Worm (Caenorhabditis elegans) whole organism, mixed stage, embryonic: ENCODE measurements around the gene mup-2.

Source experiments
- M03D4.4 ChIP-seq: sonication (generic microtip); optimal IDR thresholded peaks from 2 replicates; lab custom pipeline; 2017; ENCODE audit warnings: mild to moderate bottlenecking, missing genetic modification characterization, missing compliant biosample characterization
- blmp-1 ChIP-seq: fragments of 150-350 bp; optimal IDR thresholded peaks from 2 replicates; lab custom pipeline; 2014; ENCODE audit warnings: missing biosample characterization, missing genetic modification characterization
- ceh-39 ChIP-seq: fragments of 150-350 bp; optimal IDR thresholded peaks from 2 replicates; lab custom pipeline; 2014; ENCODE audit warnings: missing biosample characterization, missing genetic modification characterization
- ceh-43 ChIP-seq: fragments of 200-800 bp; sonication (Bioruptor generic); optimal IDR thresholded peaks from 2 replicates; lab custom pipeline; 2018; ENCODE audit warnings: mild to moderate bottlenecking, missing genetic modification characterization, moderate library complexity, missing compliant biosample characterization
- ceh-83 ChIP-seq: fragments of 200-800 bp; sonication (Bioruptor generic); optimal IDR thresholded peaks from 2 replicates; lab custom pipeline; 2018; ENCODE audit warnings: mild to moderate bottlenecking, missing genetic modification characterization, missing compliant biosample characterization
- ces-1 ChIP-seq: fragments of 150-350 bp; optimal IDR thresholded peaks from 2 replicates; lab custom pipeline; 2014; ENCODE audit warnings: missing biosample characterization, missing genetic modification reagents, missing genetic modification characterization
- cnd-1 ChIP-seq: fragments of 200-800 bp; sonication (Bioruptor generic); optimal IDR thresholded peaks from 2 replicates; lab custom pipeline; 2018; ENCODE audit warnings: mild to moderate bottlenecking, missing genetic modification characterization, missing compliant biosample characterization
- drap-1 ChIP-seq: fragments of 200-800 bp; sonication (Bioruptor generic); optimal IDR thresholded peaks from 3 replicates; lab custom pipeline; 2018; ENCODE audit warnings: mild to moderate bottlenecking, missing genetic modification characterization, missing compliant biosample characterization
- elt-1 ChIP-seq: sonication (generic microtip); optimal IDR thresholded peaks from 2 replicates; lab custom pipeline; 2017; ENCODE audit warnings: missing genetic modification characterization, mild to moderate bottlenecking, missing compliant biosample characterization, antibody characterized with exemption, moderate library complexity, borderline replicate concordance; ENCODE audit not compliant: insufficient read depth
- elt-3 ChIP-seq: fragments of 150-350 bp; optimal IDR thresholded peaks from 2 replicates; lab custom pipeline; 2014; ENCODE audit warnings: missing biosample characterization, missing genetic modification characterization
- flh-1 ChIP-seq: fragments of 200-800 bp; sonication (Bioruptor generic); optimal IDR thresholded peaks from 2 replicates; lab custom pipeline; 2018; ENCODE audit warnings: mild to moderate bottlenecking, missing genetic modification characterization, moderate library complexity, missing compliant biosample characterization
- ham-2 ChIP-seq: fragments of 200-800 bp; sonication (Bioruptor generic); optimal IDR thresholded peaks from 2 replicates; lab custom pipeline; 2018; ENCODE audit warnings: mild to moderate bottlenecking, missing genetic modification characterization, missing compliant biosample characterization
- hlh-1 ChIP-seq: fragments of 150-350 bp; optimal IDR thresholded peaks from 2 replicates; lab custom pipeline; 2014; ENCODE audit warnings: missing biosample characterization, missing genetic modification reagents, missing genetic modification characterization
- lin-13 ChIP-seq: fragments of 150-350 bp; optimal IDR thresholded peaks from 2 replicates; lab custom pipeline; 2014; ENCODE audit warnings: missing biosample characterization, missing genetic modification characterization
- lin-32 ChIP-seq: fragments of 200-800 bp; sonication (Bioruptor generic); optimal IDR thresholded peaks from 2 replicates; lab custom pipeline; 2018; ENCODE audit warnings: mild to moderate bottlenecking, missing genetic modification characterization, missing compliant biosample characterization
- lsy-2 ChIP-seq: fragments of 150-350 bp; optimal IDR thresholded peaks from 2 replicates; lab custom pipeline; 2014; ENCODE audit warnings: missing biosample characterization, missing genetic modification characterization
- mab-5 ChIP-seq: fragments of 150-350 bp; optimal IDR thresholded peaks from 2 replicates; lab custom pipeline; 2014; ENCODE audit warnings: missing biosample characterization, missing genetic modification characterization
- mep-1 ChIP-seq: fragments of 150-350 bp; optimal IDR thresholded peaks from 2 replicates; lab custom pipeline; 2017; ENCODE audit warnings: missing biosample characterization, missing genetic modification reagents, missing genetic modification characterization, inconsistent platforms
- mls-2 ChIP-seq: sonication (generic microtip); optimal IDR thresholded peaks from 2 replicates; lab custom pipeline; 2016; ENCODE audit warnings: mild to moderate bottlenecking, missing genetic modification characterization, moderate library complexity, missing compliant biosample characterization
- nhr-12 ChIP-seq: fragments of 150-350 bp; optimal IDR thresholded peaks from 2 replicates; lab custom pipeline; 2014; ENCODE audit warnings: missing biosample characterization, missing genetic modification characterization
- nhr-2 ChIP-seq: fragments of 150-350 bp; optimal IDR thresholded peaks from 2 replicates; lab custom pipeline; 2014; ENCODE audit warnings: missing biosample characterization, missing genetic modification characterization
- nhr-28 ChIP-seq: fragments of 150-350 bp; optimal IDR thresholded peaks from 2 replicates; lab custom pipeline; 2014; ENCODE audit warnings: missing biosample characterization, missing genetic modification characterization
- nhr-76 ChIP-seq: sonication (generic microtip); optimal IDR thresholded peaks from 2 replicates; lab custom pipeline; 2017; ENCODE audit warnings: missing biosample characterization, missing genetic modification characterization
- pha-4 ChIP-seq: fragments of 150-350 bp; optimal IDR thresholded peaks from 2 replicates; lab custom pipeline; 2018; ENCODE audit warnings: missing biosample characterization, missing genetic modification reagents, missing genetic modification characterization
- sem-2 ChIP-seq: fragments of 200-800 bp; sonication (Bioruptor generic); optimal IDR thresholded peaks from 2 replicates; lab custom pipeline; 2018; ENCODE audit warnings: mild to moderate bottlenecking, missing genetic modification characterization, missing compliant biosample characterization
- sptf-1 ChIP-seq: sonication (generic microtip); optimal IDR thresholded peaks from 2 replicates; lab custom pipeline; 2017; ENCODE audit warnings: mild to moderate bottlenecking, missing genetic modification characterization, moderate library complexity, missing compliant biosample characterization
- tbx-8 ChIP-seq: fragments of 200-800 bp; sonication (Bioruptor generic); optimal IDR thresholded peaks from 2 replicates; lab custom pipeline; 2018; ENCODE audit warnings: mild to moderate bottlenecking, missing genetic modification characterization, moderate library complexity, missing compliant biosample characterization
- unc-120 ChIP-seq: sonication (generic microtip); optimal IDR thresholded peaks from 2 replicates; lab custom pipeline; 2017; ENCODE audit warnings: missing genetic modification characterization, missing compliant biosample characterization; ENCODE audit not compliant: poor library complexity, severe bottlenecking
- unc-39 ChIP-seq: fragments of 150-350 bp; optimal IDR thresholded peaks from 2 replicates; lab custom pipeline; 2014; ENCODE audit warnings: missing biosample characterization, missing genetic modification characterization
- unc-62 ChIP-seq: fragments of 150-350 bp; optimal IDR thresholded peaks from 2 replicates; lab custom pipeline; 2014; ENCODE audit warnings: missing biosample characterization, missing genetic modification reagents, missing genetic modification characterization
- zip-8 ChIP-seq: fragments of 150-350 bp; optimal IDR thresholded peaks from 2 replicates; lab custom pipeline; 2014; ENCODE audit warnings: missing biosample characterization, missing genetic modification characterization
- ztf-11 ChIP-seq: fragments of 150-350 bp; optimal IDR thresholded peaks from 2 replicates; lab custom pipeline; 2014; ENCODE audit warnings: missing biosample characterization, missing genetic modification characterization

The mup-2 gene

ce11 chrX:6377634-6378288 lies 32.3 kb downstream of the mup-2 start, which contains the start of gene lmp-1:
lmp-1 (minus strand) TSS chrX:6377684.
- TF ChIP-seq ceh-83 (GFP tag; lab: Kevin White, UChicago) (no peak), unc-39 (tag; lab: Kevin White, UChicago) (no peak), ceh-43 (GFP tag; lab: Kevin White, UChicago) (no peak), zip-8 (no peak), tbx-8 (GFP tag; lab: Kevin White, UChicago) (no peak), ces-1 (GFP tag; lab: Kevin White, UChicago) (no peak), hlh-1 (tag; lab: Kevin White, UChicago) (no peak), flh-1 (GFP tag; lab: Kevin White, UChicago) (no peak), ceh-39 (tag; lab: Kevin White, UChicago) (no peak), nhr-2 (tag; lab: Kevin White, UChicago) (no peak), sem-2 (no peak), mls-2 (tag; lab: Kevin White, UChicago) (no peak), blmp-1 (no peak), unc-120 (tag; lab: Kevin White, UChicago) (no peak)

- TF ChIP-seq mep-1 (no peak), M03D4.4 (tag; lab: Kevin White, UChicago) (no peak), lin-13 (no peak), mls-2 (tag; lab: Kevin White, UChicago) (no peak), blmp-1 (no peak), flh-1 (GFP tag; lab: Kevin White, UChicago) (no peak), pha-4 (tag; lab: Kevin White, UChicago) (no peak), lsy-2 (tag; lab: Kevin White, UChicago) (no peak), unc-62 (GFP tag; lab: Kevin White, UChicago) (no peak), ces-1 (GFP tag; lab: Kevin White, UChicago) (no peak), cnd-1 (tag; lab: Kevin White, UChicago) (no peak), ceh-83 (GFP tag; lab: Kevin White, UChicago) (no peak), unc-39 (tag; lab: Kevin White, UChicago) (no peak), hlh-1 (tag; lab: Kevin White, UChicago) (no peak), unc-120 (tag; lab: Kevin White, UChicago) (no peak)
Measured at ce11 chrX:6374451-6374850, 35.6 kb downstream of the mup-2 start, which contains the start of gene C03B1.1. C03B1.1 (plus strand) TSS chrX:6374751.

- TF ChIP-seq elt-3 (tag; lab: Kevin White, UChicago) (no peak), mab-5 (tag; lab: Kevin White, UChicago) (no peak), ces-1 (GFP tag; lab: Kevin White, UChicago) (no peak), M03D4.4 (tag; lab: Kevin White, UChicago) (no peak), ham-2 (GFP tag; lab: Kevin White, UChicago) (no peak), flh-1 (GFP tag; lab: Kevin White, UChicago) (no peak), nhr-12 (tag; lab: Kevin White, UChicago) (no peak), sptf-1 (tag; lab: Kevin White, UChicago) (no peak), elt-1 (tag; lab: Kevin White, UChicago) (no peak), lsy-2 (tag; lab: Kevin White, UChicago) (no peak), nhr-2 (tag; lab: Kevin White, UChicago) (no peak), ztf-11 (tag; lab: Kevin White, UChicago) (no peak), blmp-1 (no peak), nhr-28 (tag; lab: Kevin White, UChicago) (no peak), nhr-76 (tag; lab: Kevin White, UChicago) (no peak), pha-4 (tag; lab: Kevin White, UChicago) (no peak), drap-1 (GFP tag; lab: Kevin White, UChicago) (no peak), lin-32 (no peak), unc-120 (tag; lab: Kevin White, UChicago) (no peak)
Measured at ce11 chrX:6373348-6373747, 36.7 kb downstream of the mup-2 start, which contains the start of gene C03B1.17. C03B1.17 (plus strand) TSS chrX:6373648.
